Fruit fly (Drosophila melanogaster) whole organism, embryonic: ENCODE measurements around the gene scyl.

Experiments
- CG14050 ChIP-seq: fragments of 200-800 bp; sonication (Bioruptor generic); IDR thresholded peaks from 3 replicates; pipeline ENCODE4 v1.3.6; 2022; ENCODE audit warnings: missing biosample characterization, missing genetic modification characterization
- CG17186 ChIP-seq: fragments of 200-800 bp; sonication (Bioruptor generic); optimal IDR thresholded peaks from 3 replicates; lab custom pipeline; 2017; ENCODE audit warnings: missing biosample characterization, missing genetic modification reagents, missing genetic modification characterization
- CG17359 ChIP-seq: fragments of 200-800 bp; sonication (Bioruptor generic); optimal IDR thresholded peaks from 3 replicates; lab custom pipeline; 2018; ENCODE audit warnings: missing biosample characterization, mild to moderate bottlenecking, missing genetic modification characterization, moderate library complexity
- klu ChIP-seq: fragments of 200-800 bp; sonication (Bioruptor generic); IDR thresholded peaks from 2 replicates; pipeline ENCODE4 v1.3.6; 2022; ENCODE audit warnings: missing biosample characterization, missing genetic modification characterization
- onecut ChIP-seq: fragments of 200-800 bp; sonication (Bioruptor generic); IDR thresholded peaks from 2 replicates; pipeline ENCODE4 v1.3.6; 2022; ENCODE audit warnings: missing biosample characterization, missing genetic modification characterization
- tna ChIP-seq: fragments of 200-800 bp; sonication (Bioruptor generic); IDR thresholded peaks from 2 replicates; pipeline ENCODE4 v1.3.6; 2022; ENCODE audit warnings: missing biosample characterization, missing genetic modification characterization; ENCODE audit not compliant: partially characterized antibody

- TF ChIP-seq klu (no peak), onecut (GFP tag; lab: Robert Waterston, UW) (no peak), CG14050 (GFP tag; lab: Robert Waterston, UW) (no peak), CG17186 (GFP tag; lab: Kevin White, UChicago) (no peak), tna (GFP tag; lab: Robert Waterston, UW) (no peak), CG17359 (tag; lab: Kevin White, UChicago) (no peak)
These were observed 11.9 kb downstream of the scyl start for dm6 chr3L:11263985-11264384.
